Worm (Caenorhabditis elegans): ENCODE results near the gene srr-2.

The srr-2 gene

ce11 chrV:19205450-19205849 lies 11.5 kb downstream of the srr-2 start:
- TF ChIP-seq let-607 (tag; optimal IDR thresholded peaks at IDR 0.05) (peak; percentile 59), egl-44 (GFP tag; IDR thresholded peaks at IDR 0.05) (0 out of 2 replicates have a peak, but pooled peaks have one; percentile 32), hlh-12 (tag; optimal IDR thresholded peaks at IDR 0.05) (no peak), cebp-2 (GFP tag; IDR thresholded peaks at IDR 0.05) (no peak), rcor-1 (GFP tag; IDR thresholded peaks at IDR 0.05) (no peak), F22D6.2 (tag; optimal IDR thresholded peaks at IDR 0.05) (no peak), nhr-90 (tag; optimal IDR thresholded peaks at IDR 0.05) (no peak), ceh-58 (GFP tag; IDR thresholded peaks at IDR 0.05) (no peak), C06A6.2 (GFP tag; conservative IDR thresholded peaks at IDR 0.05) (no peak), attf-3 (GFP tag; conservative IDR thresholded peaks at IDR 0.05) (no peak), atf-7 (tag; optimal IDR thresholded peaks at IDR 0.05) (peak; percentile 42), nhr-120 (GFP tag; IDR thresholded peaks at IDR 0.05) (no peak), ztf-28 (GFP tag; IDR thresholded peaks at IDR 0.05) (no peak), aptf-3 (GFP tag; IDR thresholded peaks at IDR 0.05) (no peak), xnd-1 (tag; optimal IDR thresholded peaks at IDR 0.05) (no peak), lsl-1 (GFP tag; optimal IDR thresholded peaks at IDR 0.05) (no peak), Y79H2A.3 (GFP tag; conservative IDR thresholded peaks at IDR 0.05) (no peak), nhr-80 (tag; optimal IDR thresholded peaks at IDR 0.05) (peak; percentile 75), pbrm-1 (GFP tag; IDR thresholded peaks at IDR 0.05) (no peak), lsy-27 (tag; optimal IDR thresholded peaks at IDR 0.05; ENCODE audit: borderline replicate concordance, insufficient read depth) (no peak), snpc-1.1 (tag; optimal IDR thresholded peaks at IDR 0.05; ENCODE audit: insufficient read depth) (no peak), tbx-9 (tag; optimal IDR thresholded peaks at IDR 0.05; ENCODE audit: borderline replicate concordance) (no peak), Y67H2A.10 (GFP tag; conservative IDR thresholded peaks at IDR 0.05) (no peak), hlh-26 (GFP tag; conservative IDR thresholded peaks at IDR 0.05) (no peak), B0336.3 (GFP tag; IDR thresholded peaks at IDR 0.05) (peak; percentile 53; the same call in 1 of the 2 replicates), ceh-40 (GFP tag; IDR thresholded peaks at IDR 0.05) (no peak), ztf-3 (GFP tag; optimal IDR thresholded peaks at IDR 0.05) (no peak), rec-8 (tag; optimal IDR thresholded peaks at IDR 0.05) (no peak), lin-35 (GFP tag; optimal IDR thresholded peaks at IDR 0.05) (no peak), madf-8 (GFP tag; conservative IDR thresholded peaks at IDR 0.05) (no peak), ama-1 (optimal IDR thresholded peaks at IDR 0.05) (no peak), ama-1 (GFP tag; optimal IDR thresholded peaks at IDR 0.05) (no peak), bed-1 (GFP tag; IDR thresholded peaks at IDR 0.05) (no peak), hmg-1.2 (GFP tag; IDR thresholded peaks at IDR 0.05) (no peak), ets-4 (GFP tag; optimal IDR thresholded peaks at IDR 0.05) (peak; percentile 62), ekl-4 (GFP tag; IDR thresholded peaks at IDR 0.05) (no peak), K12H6.12 (tag; optimal IDR thresholded peaks at IDR 0.05) (no peak), ceh-91 (GFP tag; IDR thresholded peaks at IDR 0.05) (no peak), snpc-1.3 (tag; optimal IDR thresholded peaks at IDR 0.05; ENCODE audit: insufficient read depth) (no peak), B0019.2 (GFP tag; conservative IDR thresholded peaks at IDR 0.05) (no peak), T26A5.8 (tag; optimal IDR thresholded peaks at IDR 0.05) (no peak), hsf-1 (GFP tag; IDR thresholded peaks at IDR 0.05) (no peak), Y53G8AR.9 (GFP tag; conservative IDR thresholded peaks at IDR 0.05) (no peak), F57C9.4 (tag; optimal IDR thresholded peaks at IDR 0.05) (no peak), efl-1 (GFP tag; optimal IDR thresholded peaks at IDR 0.05) (no peak), dox-1 (GFP tag; IDR thresholded peaks at IDR 0.05) (peak; percentile 52; the same call in 1 of the 2 replicates), athp-1 (tag; optimal IDR thresholded peaks at IDR 0.05) (no peak), lin-26 (GFP tag; IDR thresholded peaks at IDR 0.05) (no peak), D2030.7 (GFP tag; IDR thresholded peaks at IDR 0.05) (no peak), tbp1 (GFP tag; optimal IDR thresholded peaks at IDR 0.05) (no peak)

Data from whole organism, young adult.